Fruit fly (Drosophila melanogaster): Measurements from ENCODE around the gene Xe7.

dm6 chr3R:5643421-5643820 is 25.7 kb downstream of the Xe7 start:
- TF ChIP-seq EcR (GFP tag; optimal IDR thresholded peaks at IDR 0.05) (no peak), psq (optimal IDR thresholded peaks at IDR 0.05) (no peak), pan (optimal IDR thresholded peaks at IDR 0.05) (no peak), CG8478 (optimal IDR thresholded peaks at IDR 0.05) (no peak)

Data from whole organism.